Fruit fly (Drosophila melanogaster) whole organism, embryonic: ENCODE data around the gene Hsp70Ba.
A peak's percentile ranks its signal among the peaks of the same experiment; 100 is the strongest.

Source experiments
- Atf6 ChIP-seq: fragments of 200-800 bp; sonication (Bioruptor generic); IDR thresholded peaks from 2 replicates; pipeline ENCODE4 v1.3.6; 2022; ENCODE audit warnings: missing biosample characterization, missing genetic modification characterization
- Bdp1 ChIP-seq: fragments of 200-800 bp; sonication (Bioruptor generic); optimal IDR thresholded peaks from 3 replicates; lab custom pipeline; 2016; ENCODE audit warnings: missing biosample characterization, missing genetic modification characterization
- CG1024 ChIP-seq: fragments of 200-800 bp; sonication (Bioruptor generic); IDR thresholded peaks from 2 replicates; pipeline ENCODE4 v1.3.6; 2022; ENCODE audit warnings: missing biosample characterization, missing genetic modification characterization
- CG10979 ChIP-seq: fragments of 200-800 bp; sonication (Bioruptor generic); optimal IDR thresholded peaks from 2 replicates; lab custom pipeline; 2018; ENCODE audit warnings: missing biosample characterization, mild to moderate bottlenecking, missing genetic modification characterization, moderate library complexity
- CG11247 ChIP-seq: fragments of 200-800 bp; sonication (Bioruptor generic); IDR thresholded peaks from 2 replicates; pipeline ENCODE4 v1.3.6; 2022; ENCODE audit warnings: missing biosample characterization, missing genetic modification characterization
- CG12219 ChIP-seq: fragments of 200-800 bp; sonication (Bioruptor generic); optimal IDR thresholded peaks from 3 replicates; lab custom pipeline; 2018; ENCODE audit warnings: missing biosample characterization, mild to moderate bottlenecking, missing genetic modification characterization
- CG13624 ChIP-seq: fragments of 200-800 bp; sonication (Bioruptor generic); optimal IDR thresholded peaks from 2 replicates; lab custom pipeline; 2016; ENCODE audit warnings: missing biosample characterization, missing genetic modification characterization
- CG15514 ChIP-seq: fragments of 200-800 bp; sonication (Bioruptor generic); optimal IDR thresholded peaks from 3 replicates; lab custom pipeline; 2017; ENCODE audit warnings: missing biosample characterization, missing genetic modification characterization, mild to moderate bottlenecking, moderate library complexity, missing genetic modification reagents
- CG15696 ChIP-seq: fragments of 200-800 bp; sonication (Bioruptor generic); optimal IDR thresholded peaks from 2 replicates; lab custom pipeline; 2019; ENCODE audit warnings: missing biosample characterization, mild to moderate bottlenecking, missing genetic modification characterization, moderate library complexity
- CG1792 ChIP-seq: fragments of 200-800 bp; sonication (Bioruptor generic); optimal IDR thresholded peaks from 2 replicates; lab custom pipeline; 2016; ENCODE audit warnings: missing biosample characterization, missing genetic modification characterization
- CG18619 ChIP-seq: fragments of 200-800 bp; sonication (Bioruptor generic); optimal IDR thresholded peaks from 3 replicates; lab custom pipeline; 2017; ENCODE audit warnings: missing biosample characterization, mild to moderate bottlenecking, missing genetic modification characterization
- CG2202 ChIP-seq: fragments of 200-800 bp; sonication (Bioruptor generic); optimal IDR thresholded peaks from 2 replicates; lab custom pipeline; 2018; ENCODE audit warnings: missing biosample characterization, mild to moderate bottlenecking, missing genetic modification characterization
- CG2712 ChIP-seq: fragments of 200-800 bp; optimal IDR thresholded peaks from 3 replicates; lab custom pipeline; 2019; ENCODE audit warnings: missing biosample characterization, mild to moderate bottlenecking, missing genetic modification characterization, moderate library complexity
- CG32532 ChIP-seq: fragments of 200-800 bp; sonication (Bioruptor generic); IDR thresholded peaks from 2 replicates; pipeline ENCODE4 v1.3.6; 2022; ENCODE audit warnings: missing biosample characterization, missing genetic modification characterization
- CG32767 ChIP-seq: fragments of 200-800 bp; sonication (Bioruptor generic); IDR thresholded peaks from 2 replicates; pipeline ENCODE4 v1.3.6; 2022; ENCODE audit warnings: missing biosample characterization, missing genetic modification characterization
- CG34422 ChIP-seq: fragments of 200-800 bp; sonication (Bioruptor generic); IDR thresholded peaks from 3 replicates; pipeline ENCODE4 v1.3.6; 2022; ENCODE audit warnings: missing biosample characterization, missing genetic modification characterization
- CG43689 ChIP-seq: fragments of 200-800 bp; sonication (Bioruptor generic); IDR thresholded peaks from 2 replicates; pipeline ENCODE4 v1.3.6; 2022; ENCODE audit warnings: missing biosample characterization, missing genetic modification characterization
- CG4707 ChIP-seq: fragments of 200-800 bp; sonication (Bioruptor generic); optimal IDR thresholded peaks from 2 replicates; lab custom pipeline; 2018; ENCODE audit warnings: missing biosample characterization, mild to moderate bottlenecking, missing genetic modification characterization, moderate library complexity
- CG6854 ChIP-seq: fragments of 200-800 bp; sonication (Bioruptor generic); optimal IDR thresholded peaks from 3 replicates; lab custom pipeline; 2017; ENCODE audit warnings: missing biosample characterization, mild to moderate bottlenecking, missing genetic modification characterization
- CG7556 ChIP-seq: fragments of 200-800 bp; sonication (Bioruptor generic); optimal IDR thresholded peaks from 2 replicates; lab custom pipeline; 2017; ENCODE audit warnings: missing biosample characterization, mild to moderate bottlenecking, missing genetic modification characterization
- CG7987 ChIP-seq: fragments of 200-800 bp; sonication (Bioruptor generic); optimal IDR thresholded peaks from 2 replicates; lab custom pipeline; 2018; ENCODE audit warnings: missing biosample characterization, mild to moderate bottlenecking, missing genetic modification characterization, moderate library complexity
- CTCF ChIP-seq: fragments of 200-800 bp; sonication (Bioruptor generic); optimal IDR thresholded peaks from 2 replicates; lab custom pipeline; 2017; ENCODE audit warnings: missing biosample characterization, mild to moderate bottlenecking, missing genetic modification characterization, moderate library complexity
- E2f2 ChIP-seq: fragments of 200-800 bp; sonication (Bioruptor generic); IDR thresholded peaks from 2 replicates; pipeline ENCODE4 v1.3.6; 2022; ENCODE audit warnings: missing biosample characterization, missing genetic modification characterization
- Fer3 ChIP-seq: fragments of 200-800 bp; sonication (Bioruptor generic); optimal IDR thresholded peaks from 2 replicates; lab custom pipeline; 2018; ENCODE audit warnings: missing biosample characterization, mild to moderate bottlenecking, missing genetic modification characterization, moderate library complexity
- Jarid2 ChIP-seq: fragments of 200-800 bp; sonication (Bioruptor generic); optimal IDR thresholded peaks from 3 replicates; lab custom pipeline; 2017; ENCODE audit warnings: mild to moderate bottlenecking, missing biosample characterization, missing genetic modification reagents, missing genetic modification characterization
- Mes4 ChIP-seq: fragments of 200-800 bp; sonication (Bioruptor generic); optimal IDR thresholded peaks from 2 replicates; lab custom pipeline; 2016; ENCODE audit warnings: missing biosample characterization, missing genetic modification characterization
- Mrtf ChIP-seq: fragments of 200-800 bp; sonication (Bioruptor generic); IDR thresholded peaks from 3 replicates; pipeline ENCODE4 v1.3.6; 2022; ENCODE audit warnings: missing biosample characterization, missing genetic modification characterization
- Rfx ChIP-seq: fragments of 200-800 bp; sonication (Bioruptor generic); IDR thresholded peaks from 2 replicates; pipeline ENCODE4 v1.3.6; 2022; ENCODE audit warnings: missing biosample characterization, missing genetic modification characterization
- Scr ChIP-seq: fragments of 200-800 bp; sonication (Bioruptor generic); IDR thresholded peaks from 2 replicates; pipeline ENCODE4 v1.3.6; 2022; ENCODE audit warnings: missing biosample characterization, missing genetic modification characterization; ENCODE audit not compliant: partially characterized antibody
- Sox100B ChIP-seq: fragments of 200-800 bp; sonication (Bioruptor generic); optimal IDR thresholded peaks from 3 replicates; lab custom pipeline; 2018; ENCODE audit warnings: missing biosample characterization, mild to moderate bottlenecking, missing genetic modification characterization
- Sry-β ChIP-seq: fragments of 200-800 bp; sonication (Bioruptor generic); optimal IDR thresholded peaks from 2 replicates; lab custom pipeline; 2018; ENCODE audit warnings: missing biosample characterization, mild to moderate bottlenecking, missing genetic modification characterization, moderate library complexity
- Xbp1 ChIP-seq: fragments of 200-800 bp; sonication (Bioruptor generic); optimal IDR thresholded peaks from 3 replicates; lab custom pipeline; 2016; ENCODE audit warnings: missing biosample characterization, mild to moderate bottlenecking, missing genetic modification characterization
- aop ChIP-seq: fragments of 200-800 bp; sonication (Bioruptor generic); IDR thresholded peaks from 2 replicates; pipeline ENCODE4 v1.3.6; 2022; ENCODE audit warnings: missing biosample characterization, missing genetic modification characterization
- cg ChIP-seq: fragments of 200-800 bp; sonication (Bioruptor generic); optimal IDR thresholded peaks from 3 replicates; lab custom pipeline; 2019; ENCODE audit warnings: missing biosample characterization, mild to moderate bottlenecking, missing genetic modification characterization, moderate library complexity
- crol ChIP-seq: fragments of 200-800 bp; sonication (Bioruptor generic); IDR thresholded peaks from 2 replicates; pipeline ENCODE4 v1.3.6; 2022; ENCODE audit warnings: missing biosample characterization, missing genetic modification characterization
- fd64A ChIP-seq: fragments of 200-800 bp; sonication (Bioruptor generic); optimal IDR thresholded peaks from 3 replicates; lab custom pipeline; 2018; ENCODE audit warnings: missing biosample characterization, mild to moderate bottlenecking, missing genetic modification characterization
- gfzf ChIP-seq: fragments of 200-800 bp; sonication (Bioruptor generic); optimal IDR thresholded peaks from 2 replicates; lab custom pipeline; 2016; ENCODE audit warnings: missing biosample characterization, mild to moderate bottlenecking, missing genetic modification characterization, moderate library complexity
- grn ChIP-seq: fragments of 200-800 bp; sonication (Bioruptor generic); optimal IDR thresholded peaks from 3 replicates; lab custom pipeline; 2017; ENCODE audit warnings: missing biosample characterization, missing genetic modification characterization
- gro ChIP-seq: fragments of 200-800 bp; sonication (Bioruptor generic); optimal IDR thresholded peaks from 2 replicates; lab custom pipeline; 2016; ENCODE audit warnings: missing biosample characterization, missing genetic modification characterization
- hb ChIP-seq: fragments of 200-800 bp; sonication (Bioruptor generic); IDR thresholded peaks from 3 replicates; pipeline ENCODE4 v1.3.6; 2022; ENCODE audit warnings: missing biosample characterization, missing genetic modification characterization; ENCODE audit not compliant: partially characterized antibody
- insv ChIP-seq, 2 experiments: fragments of 200-800 bp; sonication (Bioruptor generic); optimal IDR thresholded peaks; 3 replicates each; lab custom pipeline; 2016 to 2018; ENCODE audit warnings: missing biosample characterization in 2 of 2, missing genetic modification characterization in 2 of 2
- kah ChIP-seq: fragments of 200-800 bp; sonication (Bioruptor generic); optimal IDR thresholded peaks from 2 replicates; lab custom pipeline; 2018; ENCODE audit warnings: missing biosample characterization, mild to moderate bottlenecking, missing genetic modification characterization
- kni ChIP-seq: fragments of 200-800 bp; sonication (Bioruptor generic); optimal IDR thresholded peaks from 3 replicates; lab custom pipeline; 2017; ENCODE audit warnings: mild to moderate bottlenecking, missing biosample characterization, missing genetic modification reagents, missing genetic modification characterization
- lbe ChIP-seq: fragments of 200-800 bp; sonication (Bioruptor generic); optimal IDR thresholded peaks from 2 replicates; lab custom pipeline; 2016; ENCODE audit warnings: missing biosample characterization, mild to moderate bottlenecking, missing genetic modification characterization
- lilli ChIP-seq: fragments of 200-800 bp; sonication (Bioruptor generic); optimal IDR thresholded peaks from 3 replicates; lab custom pipeline; 2016; ENCODE audit warnings: missing biosample characterization, missing genetic modification characterization
- pros ChIP-seq: fragments of 200-800 bp; sonication (Bioruptor generic); optimal IDR thresholded peaks from 3 replicates; lab custom pipeline; 2019; ENCODE audit warnings: missing biosample characterization, mild to moderate bottlenecking, missing genetic modification characterization, moderate library complexity
- ro ChIP-seq: fragments of 200-800 bp; sonication (Bioruptor generic); IDR thresholded peaks from 2 replicates; pipeline ENCODE4 v1.3.6; 2022; ENCODE audit warnings: missing biosample characterization, missing genetic modification characterization
- sd ChIP-seq: fragments of 200-800 bp; sonication (Bioruptor generic); optimal IDR thresholded peaks from 3 replicates; lab custom pipeline; 2018; ENCODE audit warnings: missing biosample characterization, mild to moderate bottlenecking, missing genetic modification characterization, moderate library complexity
- tap ChIP-seq: fragments of 200-800 bp; optimal IDR thresholded peaks from 3 replicates; lab custom pipeline; 2019; ENCODE audit warnings: missing biosample characterization, mild to moderate bottlenecking, missing genetic modification characterization, moderate library complexity
- tna ChIP-seq: fragments of 200-800 bp; sonication (Bioruptor generic); IDR thresholded peaks from 2 replicates; pipeline ENCODE4 v1.3.6; 2022; ENCODE audit warnings: missing biosample characterization, missing genetic modification characterization; ENCODE audit not compliant: partially characterized antibody
- yki ChIP-seq: fragments of >200 bp; optimal IDR thresholded peaks from 3 replicates; lab custom pipeline; 2018
- zen2 ChIP-seq: fragments of 200-800 bp; sonication (Bioruptor generic); IDR thresholded peaks from 3 replicates; pipeline ENCODE4 v1.3.6; 2022; ENCODE audit warnings: missing biosample characterization, missing genetic modification characterization; ENCODE audit not compliant: partially characterized antibody

Gene Hsp70Ba

dm6 chr3R:12429120-12429610 is 38.4 kb downstream of the Hsp70Ba start, which contains the start of the genes CG5641 and CG5245 (continued):
- TF ChIP-seq CTCF (GFP tag; lab: Kevin White, UChicago), result no peak
- TF ChIP-seq lilli (GFP tag; lab: Kevin White, UChicago), result no peak
- no peak for TF ChIP-seq Scr (GFP tag; lab: Robert Waterston, UW)
- no peak for TF ChIP-seq Bdp1 (GFP tag; lab: Kevin White, UChicago)
- no peak for TF ChIP-seq Mes4 (GFP tag; lab: Kevin White, UChicago)
- TF ChIP-seq cg (GFP tag; lab: Kevin White, UChicago), result no peak
- TF ChIP-seq hb (GFP tag; lab: Robert Waterston, UW), result no peak
- no peak for TF ChIP-seq Sox100B (GFP tag; lab: Kevin White, UChicago)
- TF ChIP-seq gfzf (GFP tag; lab: Kevin White, UChicago), result peak; percentile 85
- no peak for TF ChIP-seq CG18619 (GFP tag; lab: Kevin White, UChicago)
- TF ChIP-seq zen2 (GFP tag; lab: Robert Waterston, UW), result no peak
- no peak for TF ChIP-seq CG7987 (GFP tag; lab: Kevin White, UChicago)
- no peak for TF ChIP-seq kah (GFP tag; lab: Kevin White, UChicago)
- no peak for TF ChIP-seq CG2712
- no peak for TF ChIP-seq crol (GFP tag; lab: Robert Waterston, UW)
- TF ChIP-seq CG7556 (GFP tag; lab: Kevin White, UChicago), result no peak
- peak; percentile 31; the same call in 1 of the 3 replicates for TF ChIP-seq CG34422 (GFP tag; lab: Robert Waterston, UW)
- TF ChIP-seq CG32532 (GFP tag; lab: Robert Waterston, UW), result no peak
- no peak for TF ChIP-seq CG2202 (tag; lab: Kevin White, UChicago)
- TF ChIP-seq gro (GFP tag; lab: Kevin White, UChicago), result no peak
- peak in 1 of 2 experiments; percentile 0 for TF ChIP-seq insv (GFP tag; optimal IDR thresholded peaks at IDR 0.05; lab: Kevin White, UChicago)
- no peak for TF ChIP-seq CG43689 (GFP tag; lab: Robert Waterston, UW)
- TF ChIP-seq CG1024 (GFP tag; lab: Robert Waterston, UW), result no peak
- TF ChIP-seq tna, result no peak
- no peak for TF ChIP-seq Jarid2
- no peak for TF ChIP-seq Atf6 (GFP tag; lab: Robert Waterston, UW)
- no peak for TF ChIP-seq yki (lab: Kevin White, UChicago)
- no peak for TF ChIP-seq CG15696 (tag; lab: Kevin White, UChicago)
- TF ChIP-seq ro, result no peak
- no peak for TF ChIP-seq kni (GFP tag; lab: Kevin White, UChicago)
- no peak for TF ChIP-seq CG10979 (tag; lab: Kevin White, UChicago)
- TF ChIP-seq fd64A (GFP tag; lab: Kevin White, UChicago), result no peak
- no peak for TF ChIP-seq Fer3 (tag; lab: Kevin White, UChicago)
- TF ChIP-seq Sry-β (GFP tag; lab: Kevin White, UChicago), result peak; percentile 14
- peak; percentile 57 for TF ChIP-seq CG15514 (GFP tag; lab: Kevin White, UChicago)
- no peak for TF ChIP-seq CG12219 (GFP tag; lab: Kevin White, UChicago)
- TF ChIP-seq Rfx (GFP tag; lab: Robert Waterston, UW), result no peak
- TF ChIP-seq CG6854 (GFP tag; lab: Kevin White, UChicago), result no peak
- no peak for TF ChIP-seq grn (GFP tag; lab: Kevin White, UChicago)
- TF ChIP-seq CG13624 (GFP tag; lab: Kevin White, UChicago), result no peak
- TF ChIP-seq CG11247 (GFP tag; lab: Robert Waterston, UW), result no peak
- TF ChIP-seq sd (tag; lab: Kevin White, UChicago), result no peak
- TF ChIP-seq E2f2 (GFP tag; lab: Robert Waterston, UW), result peak; percentile 64
- no peak for TF ChIP-seq aop (GFP tag; lab: Robert Waterston, UW)
- no peak for TF ChIP-seq Mrtf (GFP tag; lab: Robert Waterston, UW)
- no peak for TF ChIP-seq CG4707
- TF ChIP-seq CG1792 (GFP tag; lab: Kevin White, UChicago), result no peak
- no peak for TF ChIP-seq Xbp1 (GFP tag; lab: Kevin White, UChicago)
- no peak for TF ChIP-seq pros
- TF ChIP-seq CG32767 (GFP tag; lab: Robert Waterston, UW), result no peak
- no peak for TF ChIP-seq lbe (GFP tag; lab: Kevin White, UChicago)
- TF ChIP-seq tap, result no peak
